Worm (Caenorhabditis elegans): Measurements from ENCODE around the gene exos-4.1.

exos-4.1 gene

DNA sequence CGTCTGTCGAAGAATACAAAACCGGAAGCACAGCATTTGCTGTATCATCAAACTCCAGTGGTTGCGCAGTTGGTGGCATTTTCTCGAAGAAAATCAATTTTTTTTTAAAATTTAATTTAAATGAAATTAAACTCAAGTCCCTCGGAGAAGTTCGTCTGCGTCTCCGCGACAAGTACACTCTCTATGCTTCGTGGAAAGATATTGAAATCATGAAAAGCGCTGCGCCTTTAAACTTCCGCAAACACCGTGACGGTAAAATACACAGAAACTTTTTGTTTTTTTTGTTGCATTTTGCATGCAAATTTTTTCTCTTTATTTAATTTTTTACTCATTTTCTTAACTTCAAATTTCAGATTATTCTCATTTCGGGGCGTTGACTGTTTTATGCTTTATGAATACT, at the start of gene exos-4.1, which contains the start of the genes dli-1 and tin-9.2:
TSS of gene exos-4.1 (plus strand) at position 348 of the 400 bp plus-strand sequence.
TSS of gene dli-1 (minus strand) at position 141 of the 400 bp plus-strand sequence.
TSS of gene tin-9.2 (plus strand) at position 344 of the 400 bp plus-strand sequence.
- no peak for TF ChIP-seq tbx-8 (GFP tag; optimal IDR thresholded peaks at IDR 0.05)
- peak; percentile 46 for TF ChIP-seq ham-2 (GFP tag; optimal IDR thresholded peaks at IDR 0.05)
- peak; percentile 34 for TF ChIP-seq lin-13 (tag; optimal IDR thresholded peaks at IDR 0.05)
- TF ChIP-seq elt-3 (tag; optimal IDR thresholded peaks at IDR 0.05): no peak
- no peak for TF ChIP-seq sptf-1 (tag; optimal IDR thresholded peaks at IDR 0.05)
- TF ChIP-seq lsy-2 (tag; optimal IDR thresholded peaks at IDR 0.05): peak; percentile 63
- peak; percentile 99 for TF ChIP-seq ces-1 (GFP tag; optimal IDR thresholded peaks at IDR 0.05)
- peak; percentile 22 for TF ChIP-seq nhr-237 (tag; optimal IDR thresholded peaks at IDR 0.05)
- TF ChIP-seq hlh-1 (tag; optimal IDR thresholded peaks at IDR 0.05): peak; percentile 19
- no peak for TF ChIP-seq cnd-1 (tag; optimal IDR thresholded peaks at IDR 0.05)
- TF ChIP-seq pha-4 (tag; optimal IDR thresholded peaks at IDR 0.05): peak; percentile 23
- no peak for TF ChIP-seq bed-3 (GFP tag; optimal IDR thresholded peaks at IDR 0.05)
- peak; percentile 76 for TF ChIP-seq mep-1 (tag; optimal IDR thresholded peaks at IDR 0.05)

DNA sequence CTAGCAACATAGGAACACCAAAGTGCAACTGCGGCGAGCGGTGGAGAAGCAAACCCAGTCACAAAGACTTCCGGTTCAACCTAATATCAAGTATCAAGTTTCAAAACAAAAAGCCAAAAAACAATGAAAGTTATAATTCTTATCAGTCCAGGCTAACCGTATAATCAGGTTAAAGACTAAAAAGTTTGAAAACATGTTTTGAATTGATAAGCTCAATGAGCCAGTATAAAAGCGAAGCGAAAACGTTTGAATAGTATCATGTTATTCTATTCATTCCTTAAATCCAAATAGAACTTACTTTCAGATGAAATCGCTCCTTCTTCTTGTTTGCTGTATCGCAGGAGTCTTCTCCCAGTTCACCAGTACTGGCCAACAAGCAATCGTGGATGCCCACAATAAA, 47.7 kb upstream of the exos-4.1 start, which contains the start of gene scl-11:
TSS of gene scl-11 (plus strand) at position 301 of the 400 bp plus-strand sequence.
- TF ChIP-seq ceh-43 (GFP tag; optimal IDR thresholded peaks at IDR 0.05) (no peak), blmp-1 (tag; optimal IDR thresholded peaks at IDR 0.05) (no peak), ceh-39 (tag; optimal IDR thresholded peaks at IDR 0.05) (no peak), drap-1 (GFP tag; optimal IDR thresholded peaks at IDR 0.05) (no peak), lsy-2 (tag; optimal IDR thresholded peaks at IDR 0.05) (no peak), sem-2 (GFP tag; optimal IDR thresholded peaks at IDR 0.05) (no peak), mep-1 (tag; optimal IDR thresholded peaks at IDR 0.05) (no peak), pha-4 (tag; optimal IDR thresholded peaks at IDR 0.05) (no peak), elt-3 (tag; optimal IDR thresholded peaks at IDR 0.05) (no peak)

DNA sequence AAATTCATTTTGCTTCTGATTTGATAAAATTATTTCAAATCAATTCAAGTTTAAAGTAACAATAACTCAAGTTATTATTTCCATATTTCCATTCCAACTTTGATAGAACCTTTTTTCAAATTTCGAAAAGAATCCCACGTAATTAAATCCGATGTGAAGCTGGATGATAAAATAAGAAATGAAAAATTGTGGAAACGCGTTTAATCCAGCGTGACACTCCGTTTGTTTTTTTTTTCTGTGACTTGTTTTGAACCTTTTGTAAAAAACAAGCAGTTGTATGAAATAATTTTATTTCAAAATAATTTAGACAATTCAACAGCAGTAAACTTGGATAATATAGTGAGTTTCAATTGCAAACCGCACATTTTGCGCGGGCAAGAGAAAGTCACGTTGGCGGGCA, 46.2 kb upstream of the exos-4.1 start, which contains the start of gene F49E11.7:
TSS of gene F49E11.7 (plus strand) at position 301 of the 400 bp plus-strand sequence.
- no peak for TF ChIP-seq hlh-1 (tag; optimal IDR thresholded peaks at IDR 0.05)
- TF ChIP-seq drap-1 (GFP tag; optimal IDR thresholded peaks at IDR 0.05): no peak
- TF ChIP-seq nhr-12 (tag; optimal IDR thresholded peaks at IDR 0.05): no peak
- TF ChIP-seq cnd-1 (tag; optimal IDR thresholded peaks at IDR 0.05): no peak
- TF ChIP-seq ces-1 (GFP tag; optimal IDR thresholded peaks at IDR 0.05): no peak
- TF ChIP-seq sem-2 (GFP tag; optimal IDR thresholded peaks at IDR 0.05): no peak
- no peak for TF ChIP-seq elt-3 (tag; optimal IDR thresholded peaks at IDR 0.05)
- TF ChIP-seq lin-13 (tag; optimal IDR thresholded peaks at IDR 0.05): no peak
- TF ChIP-seq flh-1 (GFP tag; optimal IDR thresholded peaks at IDR 0.05): no peak
- TF ChIP-seq ceh-83 (GFP tag; optimal IDR thresholded peaks at IDR 0.05): no peak
- no peak for TF ChIP-seq lsy-2 (tag; optimal IDR thresholded peaks at IDR 0.05)
- TF ChIP-seq blmp-1 (tag; optimal IDR thresholded peaks at IDR 0.05): no peak
- TF ChIP-seq ztf-11 (tag; optimal IDR thresholded peaks at IDR 0.05): no peak
- no peak for TF ChIP-seq nhr-76 (tag; optimal IDR thresholded peaks at IDR 0.05)
- no peak for TF ChIP-seq nhr-28 (tag; optimal IDR thresholded peaks at IDR 0.05)
- TF ChIP-seq sptf-1 (tag; optimal IDR thresholded peaks at IDR 0.05): no peak
- TF ChIP-seq elt-1 (tag; optimal IDR thresholded peaks at IDR 0.05; ENCODE audit: borderline replicate concordance, insufficient read depth): no peak

DNA sequence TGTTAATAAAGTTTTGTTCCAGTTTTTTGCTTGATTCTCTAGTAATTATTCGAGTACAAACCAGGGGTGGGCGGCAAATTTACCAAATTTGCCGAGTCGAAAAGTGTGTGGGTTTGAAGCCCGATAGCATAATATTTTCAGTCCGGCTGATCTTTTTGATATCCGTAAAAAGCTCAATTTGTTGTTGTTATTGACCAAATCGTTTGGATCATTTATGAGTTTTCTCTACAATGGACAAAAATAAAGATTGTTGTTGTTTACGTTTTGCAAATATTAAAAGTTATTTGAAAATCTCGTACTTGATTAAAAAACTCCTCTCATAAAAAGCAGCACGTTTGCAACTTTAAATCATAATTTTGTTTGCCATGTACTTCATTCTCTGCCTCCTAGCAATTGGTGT, 42.8 kb upstream of the exos-4.1 start, which contains the start of gene scl-1:
TSS of gene scl-1 (plus strand) at position 301 of the 400 bp plus-strand sequence.
- no peak for TF ChIP-seq lin-13 (tag; optimal IDR thresholded peaks at IDR 0.05)
- no peak for TF ChIP-seq ceh-83 (GFP tag; optimal IDR thresholded peaks at IDR 0.05)
- TF ChIP-seq sem-2 (GFP tag; optimal IDR thresholded peaks at IDR 0.05): no peak
- TF ChIP-seq ztf-11 (tag; optimal IDR thresholded peaks at IDR 0.05): no peak

DNA sequence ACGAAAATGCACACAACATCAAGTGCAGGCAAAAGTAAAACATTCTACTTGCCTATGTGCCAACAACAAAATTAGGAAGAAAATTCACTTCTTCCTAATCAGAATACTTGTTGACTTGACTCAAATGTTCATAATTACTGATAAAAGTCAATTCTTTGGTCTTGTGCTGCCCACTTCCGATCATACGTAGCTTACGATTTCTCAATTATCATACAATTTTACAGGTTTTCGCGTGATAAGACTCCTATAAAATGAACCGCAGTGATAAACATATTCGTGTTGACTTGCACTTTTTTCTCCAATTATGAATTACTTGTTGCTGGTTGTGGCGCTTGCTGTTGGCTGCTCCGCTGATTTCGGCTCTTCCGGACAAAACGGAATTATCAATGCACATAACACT, 41.4 kb upstream of the exos-4.1 start, which contains the start of gene scl-2:
TSS of gene scl-2 (plus strand) at position 293 of the 400 bp plus-strand sequence.
- TF ChIP-seq nhr-237 (tag; optimal IDR thresholded peaks at IDR 0.05) (no peak), sem-2 (GFP tag; optimal IDR thresholded peaks at IDR 0.05) (no peak), drap-1 (GFP tag; optimal IDR thresholded peaks at IDR 0.05) (no peak), unc-39 (tag; optimal IDR thresholded peaks at IDR 0.05) (no peak), nhr-2 (tag; optimal IDR thresholded peaks at IDR 0.05) (no peak), ztf-11 (tag; optimal IDR thresholded peaks at IDR 0.05) (no peak), ceh-39 (tag; optimal IDR thresholded peaks at IDR 0.05) (no peak)

DNA sequence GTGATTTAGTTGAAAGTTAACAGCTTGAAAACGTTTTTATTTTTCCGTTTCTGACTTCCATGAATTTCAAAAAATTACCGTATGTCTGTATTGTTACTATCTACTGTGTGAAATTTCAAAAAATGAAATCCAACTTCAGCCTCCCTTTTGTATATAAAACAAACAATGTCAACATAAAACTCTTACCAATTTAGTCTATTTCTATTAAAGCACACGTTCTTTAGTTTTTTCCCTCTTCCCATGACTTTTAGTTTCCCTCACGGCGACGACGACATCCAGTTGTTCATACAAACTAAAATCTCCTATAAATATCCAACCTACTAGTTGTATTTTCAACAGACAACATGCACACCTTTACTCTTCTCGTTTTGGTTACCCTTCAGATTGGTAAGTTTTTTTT, 39.5 kb upstream of the exos-4.1 start, which contains the start of gene scl-3:
TSS of gene scl-3 (plus strand) at position 301 of the 400 bp plus-strand sequence.
- TF ChIP-seq unc-62 (GFP tag; optimal IDR thresholded peaks at IDR 0.05) (no peak), ces-1 (GFP tag; optimal IDR thresholded peaks at IDR 0.05) (no peak), ceh-43 (GFP tag; optimal IDR thresholded peaks at IDR 0.05) (no peak), mab-5 (tag; optimal IDR thresholded peaks at IDR 0.05) (no peak), ztf-11 (tag; optimal IDR thresholded peaks at IDR 0.05) (no peak), lin-32 (GFP tag; optimal IDR thresholded peaks at IDR 0.05) (no peak), sptf-1 (tag; optimal IDR thresholded peaks at IDR 0.05) (no peak), blmp-1 (tag; optimal IDR thresholded peaks at IDR 0.05) (no peak), zip-8 (tag; optimal IDR thresholded peaks at IDR 0.05) (no peak), unc-120 (tag; optimal IDR thresholded peaks at IDR 0.05; ENCODE audit: poor library complexity, severe bottlenecking) (no peak), nhr-237 (tag; optimal IDR thresholded peaks at IDR 0.05) (no peak), unc-39 (tag; optimal IDR thresholded peaks at IDR 0.05) (no peak), nhr-12 (tag; optimal IDR thresholded peaks at IDR 0.05) (no peak), nhr-76 (tag; optimal IDR thresholded peaks at IDR 0.05) (no peak), M03D4.4 (tag; optimal IDR thresholded peaks at IDR 0.05) (no peak), pha-4 (tag; optimal IDR thresholded peaks at IDR 0.05) (no peak)
